Worm (Caenorhabditis elegans) whole organism, young adult: Measurements from ENCODE around the gene chil-13.

Experiments
- B0336.3 ChIP-seq: fragments of 200-800 bp; sonication (Bioruptor generic); IDR thresholded peaks from 2 replicates; pipeline ENCODE4 v1.3.6; 2022; ENCODE audit warnings: missing genetic modification characterization, missing compliant biosample characterization
- C17E4.6 ChIP-seq: fragments of 200-800 bp; sonication (Bioruptor generic); IDR thresholded peaks from 2 replicates; pipeline ENCODE4 v1.3.6; 2022; ENCODE audit warnings: missing genetic modification reagents, missing genetic modification characterization, missing compliant biosample characterization
- D2030.7 ChIP-seq: fragments of 200-800 bp; sonication (Bioruptor generic); IDR thresholded peaks from 2 replicates; pipeline ENCODE4 v1.3.6; 2022; ENCODE audit warnings: missing genetic modification reagents, missing genetic modification characterization, missing compliant biosample characterization
- F10E7.11 ChIP-seq: sonication (generic microtip); optimal IDR thresholded peaks from 2 replicates; lab custom pipeline; 2017; ENCODE audit warnings: mild to moderate bottlenecking, missing genetic modification characterization, moderate library complexity, missing compliant biosample characterization
- F22D6.2 ChIP-seq: sonication (generic microtip); optimal IDR thresholded peaks from 2 replicates; lab custom pipeline; 2016; ENCODE audit warnings: mild to moderate bottlenecking, missing genetic modification characterization, missing compliant biosample characterization
- F52B5.7 ChIP-seq: sonication (generic microtip); optimal IDR thresholded peaks from 2 replicates; lab custom pipeline; 2016; ENCODE audit warnings: mild to moderate bottlenecking, missing genetic modification characterization, missing compliant biosample characterization
- F57A8.1 ChIP-seq: fragments of 200-800 bp; sonication (Bioruptor generic); optimal IDR thresholded peaks from 2 replicates; lab custom pipeline; 2018; ENCODE audit warnings: mild to moderate bottlenecking, missing genetic modification characterization, moderate library complexity, missing compliant biosample characterization
- F57C9.4 ChIP-seq: sonication (generic microtip); optimal IDR thresholded peaks from 2 replicates; lab custom pipeline; 2017; ENCODE audit warnings: mild to moderate bottlenecking, missing genetic modification characterization, missing compliant biosample characterization
- K12H6.12 ChIP-seq: fragments of 200-800 bp; sonication (Bioruptor generic); optimal IDR thresholded peaks from 2 replicates; lab custom pipeline; 2018; ENCODE audit warnings: mild to moderate bottlenecking, missing genetic modification characterization, missing compliant biosample characterization
- Y53G8AR.9 ChIP-seq: fragments of 200-800 bp; sonication (Bioruptor generic); conservative IDR thresholded peaks from 2 replicates; pipeline ENCODE4 v1.3.6; 2022; ENCODE audit warnings: missing genetic modification reagents, missing genetic modification characterization, missing compliant biosample characterization
- Y56A3A.18 ChIP-seq: fragments of 200-800 bp; sonication (Bioruptor generic); IDR thresholded peaks from 2 replicates; pipeline ENCODE4 v1.3.6; 2022; ENCODE audit warnings: missing genetic modification reagents, missing genetic modification characterization, missing compliant biosample characterization
- Y95B8A.8 ChIP-seq: fragments of 200-800 bp; sonication (Bioruptor generic); IDR thresholded peaks from 2 replicates; pipeline ENCODE4 v1.3.6; 2022; ENCODE audit warnings: missing genetic modification reagents, missing genetic modification characterization, missing compliant biosample characterization
- akir-1 ChIP-seq: fragments of 200-800 bp; sonication (Bioruptor generic); optimal IDR thresholded peaks from 2 replicates; lab custom pipeline; 2018; ENCODE audit warnings: mild to moderate bottlenecking, missing genetic modification characterization, moderate library complexity, missing compliant biosample characterization
- aptf-3 ChIP-seq: fragments of 200-800 bp; sonication (Bioruptor generic); IDR thresholded peaks from 2 replicates; pipeline ENCODE4 v1.3.6; 2022; ENCODE audit warnings: missing genetic modification characterization, missing compliant biosample characterization
- athp-1 ChIP-seq: sonication (generic microtip); optimal IDR thresholded peaks from 2 replicates; lab custom pipeline; 2017; ENCODE audit warnings: mild to moderate bottlenecking, missing genetic modification characterization, missing compliant biosample characterization
- attf-5 ChIP-seq: fragments of 200-800 bp; sonication (Bioruptor generic); optimal IDR thresholded peaks from 2 replicates; lab custom pipeline; 2018; ENCODE audit warnings: mild to moderate bottlenecking, missing genetic modification characterization, missing compliant biosample characterization
- cebp-1 ChIP-seq, 2 experiments: fragments of 200-800 bp in 1 of 2; sonication (Bioruptor generic) in 1 of 2; sonication (generic microtip) in 1 of 2; IDR thresholded peaks in 1 of 2; optimal IDR thresholded peaks in 1 of 2; 2 replicates each; pipeline versions ENCODE4 v1.3.6 to Lab custom; 2017 to 2022; ENCODE audit warnings: missing compliant biosample characterization in 2 of 2, missing genetic modification characterization in 2 of 2, mild to moderate bottlenecking in 1 of 2, missing genetic modification reagents in 1 of 2, moderate library complexity in 1 of 2
- ceh-79 ChIP-seq: sonication (generic microtip); optimal IDR thresholded peaks from 2 replicates; lab custom pipeline; 2017; ENCODE audit warnings: mild to moderate bottlenecking, missing genetic modification characterization, missing compliant biosample characterization
- dox-1 ChIP-seq: fragments of 200-800 bp; sonication (Bioruptor generic); IDR thresholded peaks from 2 replicates; pipeline ENCODE4 v1.3.6; 2022; ENCODE audit warnings: missing genetic modification reagents, missing genetic modification characterization, missing compliant biosample characterization
- egl-18 ChIP-seq: fragments of 200-800 bp; sonication (Bioruptor generic); IDR thresholded peaks from 2 replicates; pipeline ENCODE4 v1.3.6; 2022; ENCODE audit warnings: missing genetic modification reagents, missing genetic modification characterization, missing compliant biosample characterization
- fkh-3 ChIP-seq: sonication (generic microtip); optimal IDR thresholded peaks from 2 replicates; lab custom pipeline; 2016; ENCODE audit warnings: mild to moderate bottlenecking, missing genetic modification characterization, missing compliant biosample characterization
- hlh-26 ChIP-seq: fragments of 200-800 bp; sonication (Bioruptor generic); conservative IDR thresholded peaks from 2 replicates; pipeline ENCODE4 v1.3.6; 2022; ENCODE audit warnings: missing genetic modification reagents, missing genetic modification characterization, missing compliant biosample characterization
- let-526 ChIP-seq: fragments of 200-800 bp; sonication (Bioruptor generic); IDR thresholded peaks from 2 replicates; pipeline ENCODE4 v1.3.6; 2022; ENCODE audit warnings: missing genetic modification reagents, missing genetic modification characterization, missing compliant biosample characterization
- madf-8 ChIP-seq: fragments of 200-800 bp; sonication (Bioruptor generic); conservative IDR thresholded peaks from 2 replicates; pipeline ENCODE4 v1.3.6; 2022; ENCODE audit warnings: missing genetic modification reagents, missing genetic modification characterization, missing compliant biosample characterization
- mxl-1 ChIP-seq: sonication (generic microtip); optimal IDR thresholded peaks from 2 replicates; lab custom pipeline; 2016; ENCODE audit warnings: missing genetic modification characterization, missing compliant biosample characterization
- nhr-27 ChIP-seq: fragments of 200-800 bp; sonication (Bioruptor generic); optimal IDR thresholded peaks from 2 replicates; lab custom pipeline; 2018; ENCODE audit warnings: mild to moderate bottlenecking, missing genetic modification characterization, moderate library complexity, missing compliant biosample characterization
- nhr-80 ChIP-seq: sonication (generic microtip); optimal IDR thresholded peaks from 2 replicates; lab custom pipeline; 2016; ENCODE audit warnings: missing genetic modification characterization, missing compliant biosample characterization
- sea-2 ChIP-seq: fragments of 200-800 bp; sonication (Bioruptor generic); IDR thresholded peaks from 2 replicates; pipeline ENCODE4 v1.3.6; 2022; ENCODE audit warnings: missing genetic modification characterization, missing compliant biosample characterization
- somi-1 ChIP-seq: fragments of 200-800 bp; sonication (Bioruptor generic); optimal IDR thresholded peaks from 2 replicates; lab custom pipeline; 2018; ENCODE audit warnings: mild to moderate bottlenecking, missing genetic modification characterization, missing compliant biosample characterization
- sptf-2 ChIP-seq: fragments of 200-800 bp; sonication (Bioruptor generic); optimal IDR thresholded peaks from 2 replicates; lab custom pipeline; 2018; ENCODE audit warnings: mild to moderate bottlenecking, missing genetic modification characterization, missing compliant biosample characterization
- tbx-9 ChIP-seq: sonication (generic microtip); optimal IDR thresholded peaks from 2 replicates; lab custom pipeline; 2016; ENCODE audit warnings: borderline replicate concordance, missing genetic modification characterization, inconsistent platforms, missing compliant biosample characterization
- tlf-1 ChIP-seq: fragments of 200-800 bp; sonication (Bioruptor generic); optimal IDR thresholded peaks from 2 replicates; lab custom pipeline; 2018; ENCODE audit warnings: mild to moderate bottlenecking, missing genetic modification characterization, missing compliant biosample characterization
- unc-130 ChIP-seq: sonication (generic microtip); optimal IDR thresholded peaks from 2 replicates; lab custom pipeline; 2016; ENCODE audit warnings: missing genetic modification reagents, missing genetic modification characterization, missing compliant biosample characterization
- ztf-18 ChIP-seq: sonication (generic microtip); optimal IDR thresholded peaks from 2 replicates; lab custom pipeline; 2016; ENCODE audit warnings: missing genotype, mild to moderate bottlenecking, missing genetic modification characterization, missing compliant biosample characterization
- ztf-6 ChIP-seq: fragments of 200-800 bp; sonication (Bioruptor generic); IDR thresholded peaks from 2 replicates; pipeline ENCODE4 v1.3.6; 2022; ENCODE audit warnings: missing genetic modification reagents, missing genetic modification characterization, missing compliant biosample characterization

Gene chil-13

DNA sequence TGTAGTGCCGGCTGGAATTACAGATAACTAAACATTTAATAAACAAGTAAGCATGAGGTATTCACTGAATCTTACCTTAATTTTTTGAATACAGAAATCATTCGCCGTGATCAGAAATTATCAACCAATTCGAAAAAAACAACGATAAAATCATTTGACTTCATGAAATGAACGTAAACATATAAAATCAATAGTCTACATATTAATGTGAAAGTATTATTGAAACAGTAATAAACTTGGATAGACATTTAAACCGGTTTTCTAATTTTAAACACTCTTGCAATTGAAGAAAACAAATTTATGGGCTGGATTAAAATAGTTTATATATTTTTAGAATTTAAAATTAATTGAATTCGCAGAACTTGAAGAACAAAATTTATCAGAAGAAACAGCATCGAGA is 3.7 kb upstream of the chil-13 start, which contains the start of gene chil-16:
chil-16 (minus strand) TSS at position 101 of the 400 bp plus-strand sequence.
- TF ChIP-seq Y95B8A.8 (GFP tag; lab: Robert Waterston, UW): no peak
- no peak for TF ChIP-seq F57A8.1 (GFP tag; lab: Kevin White, UChicago)
- TF ChIP-seq sea-2 (GFP tag; lab: Robert Waterston, UW): no peak
- no peak for TF ChIP-seq cebp-1 (GFP tag; IDR thresholded peaks at IDR 0.05; lab: Robert Waterston, UW)
- TF ChIP-seq cebp-1 (tag; optimal IDR thresholded peaks at IDR 0.05; lab: Kevin White, UChicago): no peak
- TF ChIP-seq egl-18 (GFP tag; lab: Robert Waterston, UW): no peak
- no peak for TF ChIP-seq ztf-6 (GFP tag; lab: Robert Waterston, UW)
- no peak for TF ChIP-seq dox-1 (GFP tag; lab: Robert Waterston, UW)
- no peak for TF ChIP-seq let-526
- TF ChIP-seq Y56A3A.18 (GFP tag; lab: Robert Waterston, UW): no peak

DNA sequence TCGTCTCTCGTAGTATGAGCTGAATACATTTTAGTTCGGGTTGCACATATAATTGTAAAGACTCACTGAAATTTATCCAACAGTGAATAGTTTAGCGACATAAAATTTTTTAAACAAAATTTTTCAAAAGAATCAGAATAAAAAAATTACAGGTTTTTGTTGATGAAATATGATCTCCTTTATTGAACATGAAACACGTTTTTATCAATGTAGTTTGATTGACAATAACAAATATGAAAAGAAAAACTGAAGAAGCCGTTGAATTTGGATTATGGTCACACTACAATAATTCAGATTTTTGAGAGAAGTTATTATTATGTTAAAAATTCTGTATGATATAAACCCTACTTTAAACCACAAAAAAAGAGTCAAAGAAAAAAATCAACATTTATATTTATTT is 1.9 kb upstream of the chil-13 start, which contains the start of gene chil-17:
chil-17 (minus strand) TSS at position 101 of the 400 bp plus-strand sequence.
- no peak for TF ChIP-seq K12H6.12
- no peak for TF ChIP-seq Y53G8AR.9 (GFP tag; lab: Robert Waterston, UW)
- TF ChIP-seq akir-1 (GFP tag; lab: Kevin White, UChicago): no peak
- TF ChIP-seq ceh-79 (tag; lab: Kevin White, UChicago): no peak
- no peak for TF ChIP-seq F57C9.4 (tag; lab: Kevin White, UChicago)
- TF ChIP-seq nhr-27 (tag; lab: Kevin White, UChicago): no peak
- TF ChIP-seq somi-1 (GFP tag; lab: Kevin White, UChicago): no peak
- TF ChIP-seq ztf-6 (GFP tag; lab: Robert Waterston, UW): no peak
- TF ChIP-seq hlh-26 (GFP tag; lab: Robert Waterston, UW): no peak
- no peak for TF ChIP-seq fkh-3
- TF ChIP-seq B0336.3 (GFP tag; lab: Robert Waterston, UW): no peak
- TF ChIP-seq unc-130: no peak
- no peak for TF ChIP-seq sptf-2 (GFP tag; lab: Kevin White, UChicago)

DNA sequence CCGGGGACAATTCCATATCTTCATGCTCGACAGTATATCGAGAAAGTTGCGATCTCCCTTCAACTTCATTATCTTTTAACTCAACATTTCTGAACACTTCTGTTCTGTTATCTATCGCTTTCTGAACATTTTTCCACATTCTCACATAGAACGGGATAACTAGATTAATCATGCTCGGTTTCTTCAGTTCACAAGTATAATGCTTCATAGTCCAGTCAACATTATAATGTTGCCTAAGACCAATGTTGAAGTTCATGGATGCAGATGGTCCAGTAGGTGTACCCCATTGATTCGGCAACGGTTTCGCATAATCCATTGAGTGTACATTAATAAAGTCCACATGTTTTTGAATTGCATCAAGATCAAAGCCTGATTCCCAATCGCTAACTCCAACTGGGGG is 726 bp upstream of the chil-13 start:
- TF ChIP-seq D2030.7 (GFP tag; lab: Robert Waterston, UW) (no peak), madf-8 (no peak), aptf-3 (GFP tag; lab: Robert Waterston, UW) (no peak), tlf-1 (GFP tag; lab: Kevin White, UChicago) (no peak), F52B5.7 (tag; lab: Kevin White, UChicago) (no peak)

DNA sequence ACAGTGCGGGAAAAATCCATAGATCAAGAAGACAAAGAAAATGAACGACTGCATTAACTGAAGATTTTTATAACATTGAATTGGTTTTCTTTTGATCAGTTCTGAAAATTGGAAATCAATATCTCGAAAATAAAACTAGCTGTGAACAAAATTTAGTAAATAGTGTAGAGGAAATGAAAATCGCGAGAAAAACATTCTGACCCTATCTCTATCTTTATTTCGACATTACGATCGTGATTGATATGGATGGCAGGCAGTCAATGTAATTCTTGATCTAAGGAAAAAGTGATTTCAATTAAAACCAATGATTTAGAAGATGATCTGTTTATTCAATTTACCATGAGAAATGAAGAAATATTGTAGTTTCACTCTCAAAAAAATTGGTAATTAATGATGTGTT is 2.1 kb downstream of the chil-13 start, which contains the start of gene kin-16:
kin-16 (minus strand) TSS at position 101 of the 400 bp plus-strand sequence.
- TF ChIP-seq C17E4.6 (GFP tag; lab: Robert Waterston, UW) (no peak), mxl-1 (tag; lab: Kevin White, UChicago) (no peak), F10E7.11 (tag; lab: Kevin White, UChicago) (no peak), attf-5 (no peak), somi-1 (GFP tag; lab: Kevin White, UChicago) (no peak), F22D6.2 (no peak), ztf-18 (tag; lab: Kevin White, UChicago) (no peak), athp-1 (tag; lab: Kevin White, UChicago) (no peak), Y95B8A.8 (GFP tag; lab: Robert Waterston, UW) (no peak), tbx-9 (no peak), nhr-80 (tag; lab: Kevin White, UChicago) (no peak)
